Worm (Caenorhabditis elegans) whole organism, L1 larva: ENCODE results near the gene srw-83.

Experiments used
- efl-1 ChIP-seq, 4 experiments: fragments of 150-350 bp; optimal IDR thresholded peaks in 3 of 4; peaks in 1 of 4; 1 replicate in 1 of 4; 2 replicates in 3 of 4; lab custom pipeline; 2014; ENCODE audit warnings: missing biosample characterization in 2 of 4, missing genetic modification characterization in 2 of 4, missing genetic modification reagents in 2 of 4
- hlh-4 ChIP-seq: sonication (generic microtip); optimal IDR thresholded peaks from 2 replicates; lab custom pipeline; 2016; ENCODE audit warnings: mild to moderate bottlenecking, missing genetic modification characterization, missing compliant biosample characterization
- lin-13 ChIP-seq: fragments of 150-350 bp; optimal IDR thresholded peaks from 2 replicates; lab custom pipeline; 2014; ENCODE audit warnings: missing biosample characterization, missing genetic modification reagents, missing genetic modification characterization
- mep-1 ChIP-seq: fragments of 150-350 bp; optimal IDR thresholded peaks from 2 replicates; lab custom pipeline; 2014; ENCODE audit warnings: missing biosample characterization, missing genetic modification characterization
- sox-4 ChIP-seq: sonication (generic microtip); optimal IDR thresholded peaks from 2 replicates; lab custom pipeline; 2016; ENCODE audit warnings: missing genetic modification characterization, missing compliant biosample characterization

DNA sequence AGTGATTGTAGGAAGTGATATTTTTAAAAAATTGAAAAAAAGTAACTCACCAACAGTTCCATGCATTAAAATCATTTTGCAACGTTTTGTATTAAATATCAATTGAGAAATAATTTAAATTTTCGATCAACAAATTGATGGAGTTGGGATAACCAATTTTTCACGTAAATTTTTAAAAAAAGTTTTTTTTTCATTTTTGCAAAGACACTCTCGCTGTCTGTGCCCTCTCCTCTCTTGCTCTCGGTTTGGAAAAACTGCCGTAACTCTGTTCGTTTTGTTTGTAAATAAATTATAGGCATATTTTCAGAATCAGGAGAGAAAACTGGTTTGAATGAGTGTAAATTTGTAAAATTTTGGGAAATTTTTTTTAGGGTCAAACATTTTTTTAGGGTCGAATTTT, 28.6 kb upstream of the srw-83 start, which contains the start of gene Y51A2B.16:
- TF ChIP-seq hlh-4 = no peak
- TF ChIP-seq efl-1 (optimal IDR thresholded peaks at IDR 0.05; lab: Kevin White, UChicago) = no peak
- TF ChIP-seq efl-1 (GFP tag; optimal IDR thresholded peaks at IDR 0.05 in 1 of 2; lab: Kevin White, UChicago) = peak in 1 of 2 experiments; percentile 6
- no peak for TF ChIP-seq sox-4 (tag; lab: Kevin White, UChicago)
- no peak for TF ChIP-seq lin-13 (GFP tag; lab: Kevin White, UChicago)
- no peak for TF ChIP-seq mep-1 (tag; lab: Kevin White, UChicago)
